Fruit fly (Drosophila melanogaster): ENCODE measurements around the gene SP.
A peak's percentile ranks its signal among the peaks of the same experiment; 100 is the strongest.

Gene SP

dm6 chr3L:13288161-13288560, 13.3 kb upstream of the SP start (continued):
- no peak for TF ChIP-seq CG6854 (GFP tag; optimal IDR thresholded peaks at IDR 0.05)
- no peak for TF ChIP-seq Lpt (GFP tag; optimal IDR thresholded peaks at IDR 0.05)
- no peak for TF ChIP-seq dac (GFP tag; optimal IDR thresholded peaks at IDR 0.05)
- TF ChIP-seq fkh (GFP tag; optimal IDR thresholded peaks at IDR 0.05) = no peak
- TF ChIP-seq topi (GFP tag; optimal IDR thresholded peaks at IDR 0.05) = no peak
- no peak for TF ChIP-seq salr (GFP tag; optimal IDR thresholded peaks at IDR 0.05)
- no peak for TF ChIP-seq Hr4 (GFP tag; optimal IDR thresholded peaks at IDR 0.05)
- no peak for TF ChIP-seq dsx (GFP tag; optimal IDR thresholded peaks at IDR 0.05; ENCODE audit: poor library complexity, severe bottlenecking)
- no peak for TF ChIP-seq fd85E (GFP tag; optimal IDR thresholded peaks at IDR 0.05)
- TF ChIP-seq Met (GFP tag; optimal IDR thresholded peaks at IDR 0.05) = no peak
- TF ChIP-seq CG32006 (GFP tag; optimal IDR thresholded peaks at IDR 0.05) = no peak
- no peak for TF ChIP-seq CG7368 (GFP tag; optimal IDR thresholded peaks at IDR 0.05)
- no peak for TF ChIP-seq CG9139 (GFP tag; optimal IDR thresholded peaks at IDR 0.05)
- TF ChIP-seq net (GFP tag; optimal IDR thresholded peaks at IDR 0.05) = no peak
- TF ChIP-seq CG15336 (GFP tag; IDR thresholded peaks at IDR 0.05) = no peak
- TF ChIP-seq CG4318 (GFP tag; optimal IDR thresholded peaks at IDR 0.05) = no peak
- peak; percentile 62 for TF ChIP-seq fd59A (GFP tag; optimal IDR thresholded peaks at IDR 0.05)
- TF ChIP-seq CG6808 (GFP tag; optimal IDR thresholded peaks at IDR 0.05) = peak; percentile 37
- TF ChIP-seq CG6163 (GFP tag; IDR thresholded peaks at IDR 0.05) = no peak
- no peak for TF ChIP-seq Hr38 (GFP tag; optimal IDR thresholded peaks at IDR 0.05)

dm6 chr3L:13295675-13296074, 5.8 kb upstream of the SP start:
- TF ChIP-seq acj6 (GFP tag; optimal IDR thresholded peaks at IDR 0.05) (no peak), Hr4 (GFP tag; optimal IDR thresholded peaks at IDR 0.05) (peak; percentile 2), svp (GFP tag) (no peak), CG6163 (GFP tag; IDR thresholded peaks at IDR 0.05) (0 out of 3 replicates have a peak, but pooled peaks have one; percentile 19), net (GFP tag; optimal IDR thresholded peaks at IDR 0.05) (no peak)

dm6 chr3L:13296760-13297159, 4.7 kb upstream of the SP start, which contains the start of gene Sfp70A4:
Gene Sfp70A4 (minus strand): TSS chr3L:13296860.
- TF ChIP-seq fkh (GFP tag; optimal IDR thresholded peaks at IDR 0.05) = no peak
- TF ChIP-seq CG8632 (GFP tag; optimal IDR thresholded peaks at IDR 0.05) = no peak
- no peak for TF ChIP-seq Blimp-1 (GFP tag; optimal IDR thresholded peaks at IDR 0.05)
- no peak for TF ChIP-seq Gug (GFP tag; IDR thresholded peaks at IDR 0.05)
- no peak for TF ChIP-seq CG9139 (GFP tag; optimal IDR thresholded peaks at IDR 0.05)
- TF ChIP-seq CG6276 (GFP tag; optimal IDR thresholded peaks at IDR 0.05) = no peak
- TF ChIP-seq Ets96B (tag; optimal IDR thresholded peaks at IDR 0.05) = no peak
- TF ChIP-seq lz (GFP tag; optimal IDR thresholded peaks at IDR 0.05) = no peak
- TF ChIP-seq Eip75B (GFP tag; optimal IDR thresholded peaks at IDR 0.05) = no peak
- TF ChIP-seq CG34406 (GFP tag; optimal IDR thresholded peaks at IDR 0.05) = no peak
- no peak for TF ChIP-seq CG6808 (GFP tag; optimal IDR thresholded peaks at IDR 0.05)
- TF ChIP-seq Eip93F (GFP tag; optimal IDR thresholded peaks at IDR 0.05) = no peak
- TF ChIP-seq CG16779 (tag; optimal IDR thresholded peaks at IDR 0.05) = no peak
- no peak for TF ChIP-seq CG32006 (GFP tag; optimal IDR thresholded peaks at IDR 0.05)
- TF ChIP-seq CG8119 (GFP tag; IDR thresholded peaks at IDR 0.05) = no peak
- TF ChIP-seq net (GFP tag; optimal IDR thresholded peaks at IDR 0.05) = no peak
- TF ChIP-seq eg (GFP tag; IDR thresholded peaks at IDR 0.05) = no peak
- TF ChIP-seq dsx (GFP tag; optimal IDR thresholded peaks at IDR 0.05; ENCODE audit: poor library complexity, severe bottlenecking) = no peak
- no peak for TF ChIP-seq salr (GFP tag; optimal IDR thresholded peaks at IDR 0.05)

dm6 chr3L:13298923-13299322, 2.5 kb upstream of the SP start, which contains the start of gene CG42481:
Gene CG42481 (minus strand): TSS chr3L:13299023.
- TF ChIP-seq fd85E (GFP tag; optimal IDR thresholded peaks at IDR 0.05) (no peak), dsx (GFP tag; optimal IDR thresholded peaks at IDR 0.05; ENCODE audit: poor library complexity, severe bottlenecking) (no peak), CG15336 (GFP tag; IDR thresholded peaks at IDR 0.05) (no peak), CG3919 (GFP tag; optimal IDR thresholded peaks at IDR 0.05) (no peak), CG6163 (GFP tag; IDR thresholded peaks at IDR 0.05) (no peak), net (GFP tag; optimal IDR thresholded peaks at IDR 0.05) (no peak), CG8319 (GFP tag; optimal IDR thresholded peaks at IDR 0.05) (no peak), CG6792 (GFP tag; optimal IDR thresholded peaks at IDR 0.05) (no peak), Ets21C (GFP tag; optimal IDR thresholded peaks at IDR 0.05) (no peak), CG10669 (GFP tag; optimal IDR thresholded peaks at IDR 0.05) (no peak)

Data from whole organism, prepupa.